Fruit fly (Drosophila melanogaster) whole organism, embryonic: ENCODE results near the gene Hmr.

ENCODE experiments used
- Abd-B ChIP-seq: fragments of 200-800 bp; sonication (Bioruptor generic); optimal IDR thresholded peaks from 2 replicates; lab custom pipeline; 2018; ENCODE audit warnings: missing biosample characterization, mild to moderate bottlenecking, missing genetic modification characterization, moderate library complexity
- B-H1 ChIP-seq: fragments of 200-800 bp; sonication (Bioruptor generic); IDR thresholded peaks from 3 replicates; pipeline ENCODE4 v1.3.6; 2022; ENCODE audit warnings: missing biosample characterization, missing genetic modification characterization
- CG10366 ChIP-seq: fragments of 200-800 bp; sonication (Bioruptor generic); IDR thresholded peaks from 2 replicates; pipeline ENCODE4 v1.3.6; 2022; ENCODE audit warnings: missing biosample characterization, missing genetic modification characterization
- CG10431 ChIP-seq: fragments of 200-800 bp; sonication (Bioruptor generic); optimal IDR thresholded peaks from 3 replicates; lab custom pipeline; 2018; ENCODE audit warnings: missing biosample characterization, mild to moderate bottlenecking, missing genetic modification characterization
- CG15269 ChIP-seq: fragments of 200-800 bp; sonication (Bioruptor generic); optimal IDR thresholded peaks from 2 replicates; lab custom pipeline; 2018; ENCODE audit warnings: missing biosample characterization, mild to moderate bottlenecking, missing genetic modification characterization, moderate library complexity
- CG17361 ChIP-seq: fragments of 200-800 bp; sonication (Bioruptor generic); IDR thresholded peaks from 3 replicates; pipeline ENCODE4 v1.3.6; 2022; ENCODE audit warnings: missing biosample characterization, missing genetic modification characterization
- CG1792 ChIP-seq: fragments of 200-800 bp; sonication (Bioruptor generic); optimal IDR thresholded peaks from 2 replicates; lab custom pipeline; 2016; ENCODE audit warnings: missing biosample characterization, missing genetic modification characterization
- CG33557 ChIP-seq: fragments of 200-800 bp; sonication (Bioruptor generic); optimal IDR thresholded peaks from 2 replicates; lab custom pipeline; 2019; ENCODE audit warnings: missing biosample characterization, mild to moderate bottlenecking, missing genetic modification characterization, moderate library complexity
- CG34376 ChIP-seq: fragments of 200-800 bp; sonication (Bioruptor generic); optimal IDR thresholded peaks from 2 replicates; lab custom pipeline; 2018; ENCODE audit warnings: missing biosample characterization, mild to moderate bottlenecking, missing genetic modification characterization
- CG3847 ChIP-seq: fragments of 200-800 bp; sonication (Bioruptor generic); IDR thresholded peaks from 2 replicates; pipeline ENCODE4 v1.3.6; 2022; ENCODE audit warnings: missing biosample characterization, missing genetic modification characterization
- CG4282 ChIP-seq: fragments of 200-800 bp; sonication (Bioruptor generic); optimal IDR thresholded peaks from 2 replicates; lab custom pipeline; 2016; ENCODE audit warnings: missing biosample characterization, missing genetic modification characterization
- CG4360 ChIP-seq: fragments of 200-800 bp; sonication (Bioruptor generic); IDR thresholded peaks from 2 replicates; pipeline ENCODE4 v1.3.6; 2022; ENCODE audit warnings: missing biosample characterization, missing genetic modification characterization
- CG4617 ChIP-seq: fragments of 200-800 bp; sonication (Bioruptor generic); optimal IDR thresholded peaks from 3 replicates; lab custom pipeline; 2016; ENCODE audit warnings: missing biosample characterization, missing genetic modification characterization, borderline replicate concordance
- CG4707 ChIP-seq: fragments of 200-800 bp; sonication (Bioruptor generic); optimal IDR thresholded peaks from 2 replicates; lab custom pipeline; 2018; ENCODE audit warnings: missing biosample characterization, mild to moderate bottlenecking, missing genetic modification characterization, moderate library complexity
- CG6813 ChIP-seq: fragments of 200-800 bp; sonication (Bioruptor generic); optimal IDR thresholded peaks from 2 replicates; lab custom pipeline; 2017; ENCODE audit warnings: missing biosample characterization, missing genetic modification characterization, mild to moderate bottlenecking, moderate library complexity, missing genetic modification reagents
- CG8944 ChIP-seq: fragments of 200-800 bp; sonication (Bioruptor generic); optimal IDR thresholded peaks from 3 replicates; lab custom pipeline; 2016; ENCODE audit warnings: missing biosample characterization, missing genetic modification characterization
- Dip3 ChIP-seq: fragments of 200-800 bp; sonication (Bioruptor generic); optimal IDR thresholded peaks from 3 replicates; lab custom pipeline; 2016; ENCODE audit warnings: missing biosample characterization, missing genetic modification characterization
- Hmx ChIP-seq: fragments of 200-800 bp; sonication (Bioruptor generic); optimal IDR thresholded peaks from 2 replicates; lab custom pipeline; 2016; ENCODE audit warnings: missing biosample characterization, missing genetic modification characterization
- Hr39 ChIP-seq: fragments of >200 bp; optimal IDR thresholded peaks from 2 replicates; lab custom pipeline; 2017
- Kr ChIP-seq: fragments of 200-800 bp; sonication (Bioruptor generic); optimal IDR thresholded peaks from 2 replicates; lab custom pipeline; 2017; ENCODE audit warnings: missing biosample characterization, mild to moderate bottlenecking, missing genetic modification characterization
- Lhr ChIP-seq: fragments of 200-800 bp; sonication (Bioruptor generic); optimal IDR thresholded peaks from 3 replicates; lab custom pipeline; 2017; ENCODE audit warnings: mild to moderate bottlenecking, missing biosample characterization, missing genetic modification reagents, missing genetic modification characterization
- Mad ChIP-seq: fragments of 200-800 bp; sonication (Bioruptor generic); optimal IDR thresholded peaks from 2 replicates; lab custom pipeline; 2016; ENCODE audit warnings: missing biosample characterization, missing genetic modification characterization
- NfI ChIP-seq: fragments of 200-800 bp; sonication (Bioruptor generic); optimal IDR thresholded peaks from 3 replicates; lab custom pipeline; 2018; ENCODE audit warnings: missing biosample characterization, mild to moderate bottlenecking, missing genetic modification characterization, moderate library complexity
- Sry-β ChIP-seq: fragments of 200-800 bp; sonication (Bioruptor generic); optimal IDR thresholded peaks from 2 replicates; lab custom pipeline; 2018; ENCODE audit warnings: missing biosample characterization, mild to moderate bottlenecking, missing genetic modification characterization, moderate library complexity
- Sry-δ ChIP-seq: fragments of 200-800 bp; sonication (Bioruptor generic); optimal IDR thresholded peaks from 2 replicates; lab custom pipeline; 2016; ENCODE audit warnings: missing biosample characterization, missing genetic modification characterization
- Usf ChIP-seq: fragments of 200-800 bp; sonication (Bioruptor generic); optimal IDR thresholded peaks from 2 replicates; lab custom pipeline; 2017; ENCODE audit warnings: missing genotype, missing biosample characterization, missing genetic modification characterization
- bsh ChIP-seq, 2 experiments: fragments of 200-800 bp; sonication (Bioruptor generic); optimal IDR thresholded peaks; 2 replicates each; lab custom pipeline; 2017 to 2018; ENCODE audit warnings: mild to moderate bottlenecking in 2 of 2, missing biosample characterization in 2 of 2, missing genetic modification characterization in 2 of 2, moderate library complexity in 1 of 2
- cas ChIP-seq: fragments of 200-800 bp; sonication (Bioruptor generic); IDR thresholded peaks from 2 replicates; pipeline ENCODE4 v1.3.6; 2022; ENCODE audit warnings: missing biosample characterization, missing genetic modification characterization
- cato ChIP-seq: fragments of 200-800 bp; sonication (Bioruptor generic); optimal IDR thresholded peaks from 2 replicates; lab custom pipeline; 2016; ENCODE audit warnings: missing biosample characterization, missing genetic modification characterization, borderline replicate concordance
- chn ChIP-seq: fragments of 200-800 bp; sonication (Bioruptor generic); optimal IDR thresholded peaks from 2 replicates; lab custom pipeline; 2016; ENCODE audit warnings: missing biosample characterization, missing genetic modification characterization
- crc ChIP-seq: fragments of 200-800 bp; sonication (Bioruptor generic); optimal IDR thresholded peaks from 2 replicates; lab custom pipeline; 2016; ENCODE audit warnings: missing biosample characterization, missing genetic modification characterization
- dan ChIP-seq: fragments of 200-800 bp; sonication (Bioruptor generic); IDR thresholded peaks from 2 replicates; pipeline ENCODE4 v1.3.6; 2022; ENCODE audit warnings: missing biosample characterization, missing genetic modification characterization
- dmrt11E ChIP-seq: fragments of 200-800 bp; sonication (Bioruptor generic); optimal IDR thresholded peaks from 3 replicates; lab custom pipeline; 2018; ENCODE audit warnings: missing biosample characterization, mild to moderate bottlenecking, missing genetic modification characterization, moderate library complexity
- dpn ChIP-seq, 2 experiments: fragments of 200-800 bp; sonication (Bioruptor generic); optimal IDR thresholded peaks; 3 replicates each; lab custom pipeline; 2016; ENCODE audit warnings: missing biosample characterization in 2 of 2, missing genetic modification characterization in 2 of 2
- dysf ChIP-seq: fragments of 200-800 bp; sonication (Bioruptor generic); IDR thresholded peaks from 3 replicates; pipeline ENCODE4 v1.3.6; 2022; ENCODE audit warnings: missing biosample characterization, missing genetic modification characterization
- ewg ChIP-seq: fragments of 200-800 bp; sonication (Bioruptor generic); optimal IDR thresholded peaks from 3 replicates; lab custom pipeline; 2017; ENCODE audit warnings: mild to moderate bottlenecking, missing biosample characterization, missing genetic modification reagents, missing genetic modification characterization
- exex ChIP-seq: fragments of 200-800 bp; sonication (Bioruptor generic); optimal IDR thresholded peaks from 4 replicates; lab custom pipeline; 2018; ENCODE audit warnings: missing biosample characterization, mild to moderate bottlenecking, missing genetic modification characterization, moderate library complexity
- fd102C ChIP-seq: fragments of 200-800 bp; sonication (Bioruptor generic); optimal IDR thresholded peaks from 2 replicates; lab custom pipeline; 2018; ENCODE audit warnings: missing biosample characterization, mild to moderate bottlenecking, missing genetic modification characterization, moderate library complexity
- gro ChIP-seq: fragments of 200-800 bp; sonication (Bioruptor generic); optimal IDR thresholded peaks from 2 replicates; lab custom pipeline; 2016; ENCODE audit warnings: missing biosample characterization, missing genetic modification characterization
- jumu ChIP-seq: fragments of 200-800 bp; sonication (Bioruptor generic); optimal IDR thresholded peaks from 3 replicates; lab custom pipeline; 2016; ENCODE audit warnings: missing biosample characterization, missing genetic modification characterization
- lilli ChIP-seq: fragments of 200-800 bp; sonication (Bioruptor generic); optimal IDR thresholded peaks from 3 replicates; lab custom pipeline; 2016; ENCODE audit warnings: missing biosample characterization, missing genetic modification characterization
- mirr ChIP-seq: fragments of 200-800 bp; sonication (Bioruptor generic); optimal IDR thresholded peaks from 3 replicates; lab custom pipeline; 2018; ENCODE audit warnings: missing biosample characterization, mild to moderate bottlenecking, missing genetic modification characterization
- nom ChIP-seq: fragments of 200-800 bp; sonication (Bioruptor generic); optimal IDR thresholded peaks from 2 replicates; lab custom pipeline; 2017; ENCODE audit warnings: missing biosample characterization, missing genetic modification characterization, mild to moderate bottlenecking, moderate library complexity, missing genetic modification reagents
- onecut ChIP-seq: fragments of 200-800 bp; sonication (Bioruptor generic); IDR thresholded peaks from 2 replicates; pipeline ENCODE4 v1.3.6; 2022; ENCODE audit warnings: missing biosample characterization, missing genetic modification characterization
- pb ChIP-seq: fragments of 200-800 bp; sonication (Bioruptor generic); optimal IDR thresholded peaks from 3 replicates; lab custom pipeline; 2016; ENCODE audit warnings: missing biosample characterization, missing genetic modification characterization
- pros ChIP-seq: fragments of 200-800 bp; sonication (Bioruptor generic); optimal IDR thresholded peaks from 3 replicates; lab custom pipeline; 2019; ENCODE audit warnings: missing biosample characterization, mild to moderate bottlenecking, missing genetic modification characterization, moderate library complexity
- pum ChIP-seq: fragments of 200-800 bp; sonication (Bioruptor generic); optimal IDR thresholded peaks from 2 replicates; lab custom pipeline; 2016; ENCODE audit warnings: missing biosample characterization, missing genetic modification characterization
- slou ChIP-seq: fragments of 200-800 bp; sonication (Bioruptor generic); optimal IDR thresholded peaks from 3 replicates; lab custom pipeline; 2016; ENCODE audit warnings: missing biosample characterization, missing genetic modification characterization
- so ChIP-seq: fragments of 200-800 bp; sonication (Bioruptor generic); IDR thresholded peaks from 3 replicates; pipeline ENCODE4 v1.3.6; 2022; ENCODE audit warnings: missing biosample characterization, missing genetic modification characterization
- tgo ChIP-seq: fragments of 200-800 bp; sonication (Bioruptor generic); IDR thresholded peaks from 3 replicates; pipeline ENCODE4 v1.3.6; 2022; ENCODE audit warnings: missing biosample characterization, missing genetic modification characterization
- tup ChIP-seq: fragments of 200-800 bp; sonication (Bioruptor generic); optimal IDR thresholded peaks from 2 replicates; lab custom pipeline; 2016; ENCODE audit warnings: missing biosample characterization, mild to moderate bottlenecking, missing genetic modification characterization, moderate library complexity
- vnd ChIP-seq: fragments of 200-800 bp; sonication (Bioruptor generic); IDR thresholded peaks from 3 replicates; pipeline ENCODE4 v1.3.6; 2022; ENCODE audit warnings: missing biosample characterization, missing genetic modification characterization; ENCODE audit not compliant: partially characterized antibody

Hmr gene

DNA sequence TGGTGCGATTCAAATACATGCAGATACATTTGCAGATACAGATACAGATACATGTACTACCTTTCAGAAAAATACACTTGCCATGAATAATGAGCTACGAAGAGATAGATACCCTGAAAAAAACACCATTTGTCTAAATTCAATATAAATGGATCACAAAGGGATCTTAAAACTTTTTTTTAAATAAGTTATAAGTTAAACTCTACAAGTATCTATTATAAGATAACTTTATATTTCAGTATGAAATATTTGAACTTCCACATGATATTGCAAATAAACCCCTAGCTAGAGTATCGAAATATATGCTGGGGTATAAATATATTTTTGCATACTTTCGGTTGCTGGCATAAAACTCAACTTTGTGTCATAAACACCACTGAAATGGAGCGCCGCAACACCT lies 34.2 kb downstream of the Hmr start (continued):
- no peak for TF ChIP-seq gro (GFP tag; lab: Kevin White, UChicago)
- no peak for TF ChIP-seq pb (GFP tag; lab: Kevin White, UChicago)
- no peak for TF ChIP-seq tup (GFP tag; lab: Kevin White, UChicago)
- TF ChIP-seq CG10366 (GFP tag; lab: Robert Waterston, UW) = peak; percentile 53
- no peak for TF ChIP-seq Lhr
- TF ChIP-seq jumu (GFP tag; lab: Kevin White, UChicago) = no peak
- no peak for TF ChIP-seq Dip3
- TF ChIP-seq CG15269 (tag; lab: Kevin White, UChicago) = peak; percentile 70
- TF ChIP-seq Mad = no peak
- TF ChIP-seq B-H1 = peak; percentile 12; the same call in 1 of the 3 replicates
- no peak for TF ChIP-seq pum (GFP tag; lab: Kevin White, UChicago)
- TF ChIP-seq ewg = no peak
- no peak for TF ChIP-seq onecut (GFP tag; lab: Robert Waterston, UW)
- TF ChIP-seq vnd (GFP tag; lab: Robert Waterston, UW) = no peak
- TF ChIP-seq NfI (GFP tag; lab: Kevin White, UChicago) = peak; percentile 28
- TF ChIP-seq Kr (GFP tag; lab: Kevin White, UChicago) = no peak
- no peak for TF ChIP-seq Hr39 (lab: Kevin White, UChicago)
- no peak for TF ChIP-seq exex (tag; lab: Kevin White, UChicago)
- no peak for TF ChIP-seq CG4282 (GFP tag; lab: Kevin White, UChicago)
- TF ChIP-seq Hmx (GFP tag; lab: Kevin White, UChicago) = no peak
- TF ChIP-seq CG4360 (GFP tag; lab: Robert Waterston, UW) = no peak
- peak; percentile 29 for TF ChIP-seq lilli (GFP tag; lab: Kevin White, UChicago)
- TF ChIP-seq CG4617 (GFP tag; lab: Kevin White, UChicago) = no peak
- TF ChIP-seq nom (GFP tag; lab: Kevin White, UChicago) = no peak
- no peak for TF ChIP-seq pros (GFP tag; lab: Kevin White, UChicago)
- no peak for TF ChIP-seq crc
- no peak for TF ChIP-seq mirr
- no peak for TF ChIP-seq fd102C (GFP tag; lab: Kevin White, UChicago)
- TF ChIP-seq cato (GFP tag; lab: Kevin White, UChicago) = no peak
- TF ChIP-seq tgo (GFP tag; lab: Robert Waterston, UW) = peak; percentile 56; the same call in 2 of the 3 replicates
- TF ChIP-seq dan = no peak
- TF ChIP-seq so (GFP tag; lab: Robert Waterston, UW) = no peak
- TF ChIP-seq CG1792 (GFP tag; lab: Kevin White, UChicago) = no peak
- TF ChIP-seq CG4707 (GFP tag; lab: Kevin White, UChicago) = no peak
- TF ChIP-seq Abd-B = peak; percentile 53
- TF ChIP-seq Usf (GFP tag; lab: Kevin White, UChicago) = no peak
- no peak for TF ChIP-seq CG8944
- TF ChIP-seq CG3847 = peak; percentile 29; the same call in 1 of the 2 replicates
- TF ChIP-seq dpn (GFP tag; optimal IDR thresholded peaks at IDR 0.05; lab: Kevin White, UChicago) = peak in 1 of 2 experiments; percentile 37
- TF ChIP-seq CG33557 (GFP tag; lab: Kevin White, UChicago) = no peak
- TF ChIP-seq bsh (GFP tag; optimal IDR thresholded peaks at IDR 0.05; lab: Kevin White, UChicago) = peak; percentile 25 to 58
- no peak for TF ChIP-seq Sry-δ (GFP tag; lab: Kevin White, UChicago)
- no peak for TF ChIP-seq CG6813 (GFP tag; lab: Kevin White, UChicago)
- TF ChIP-seq CG17361 (GFP tag; lab: Robert Waterston, UW) = peak; percentile 64
- no peak for TF ChIP-seq cas
- TF ChIP-seq CG10431 (GFP tag; lab: Kevin White, UChicago) = no peak
- no peak for TF ChIP-seq dmrt11E (tag; lab: Kevin White, UChicago)
- no peak for TF ChIP-seq slou (GFP tag; lab: Kevin White, UChicago)
- TF ChIP-seq CG34376 (GFP tag; lab: Kevin White, UChicago) = no peak
- no peak for TF ChIP-seq chn
- no peak for TF ChIP-seq Sry-β
- TF ChIP-seq dysf = peak; percentile 71
